Fruit fly (Drosophila melanogaster): ENCODE measurements around the gene CG11267.
A peak's percentile ranks its signal among the peaks of the same experiment; 100 is the strongest.

CG11267 gene

dm6 chr3L:12972259-12972658, 43.6 kb upstream of the CG11267 start, which contains the start of the genes CG10748 and CG10749:
Gene CG10748, minus strand, starts transcription at chr3L:12972359.
Gene CG10749, plus strand, starts transcription at chr3L:12972474.
- TF ChIP-seq Mio (GFP tag; optimal IDR thresholded peaks at IDR 0.05) (no peak), N (GFP tag; optimal IDR thresholded peaks at IDR 0.05) (no peak), Dif (GFP tag; optimal IDR thresholded peaks at IDR 0.05; ENCODE audit: partially characterized antibody) (no peak), brk (GFP tag; optimal IDR thresholded peaks at IDR 0.05) (no peak), psq (GFP tag; optimal IDR thresholded peaks at IDR 0.05) (no peak), dsf (GFP tag; optimal IDR thresholded peaks at IDR 0.05; ENCODE audit: borderline replicate concordance) (no peak)

dm6 chr3L:12994835-12995234, 21.0 kb upstream of the CG11267 start, which contains the start of gene CG11262:
Gene CG11262, plus strand, starts transcription at chr3L:12995135.
- TF ChIP-seq usp (GFP tag; optimal IDR thresholded peaks at IDR 0.05) (no peak), foxo (GFP tag; optimal IDR thresholded peaks at IDR 0.05) (no peak), ey (GFP tag; optimal IDR thresholded peaks at IDR 0.05) (no peak), Myc (optimal IDR thresholded peaks at IDR 0.05) (no peak), woc (GFP tag; optimal IDR thresholded peaks at IDR 0.05) (no peak), Abd-B (GFP tag; optimal IDR thresholded peaks at IDR 0.05) (no peak), pan (optimal IDR thresholded peaks at IDR 0.05) (no peak), br (GFP tag; optimal IDR thresholded peaks at IDR 0.05) (no peak), CG9705 (GFP tag; optimal IDR thresholded peaks at IDR 0.05) (no peak)

dm6 chr3L:13006490-13006889, 9.4 kb upstream of the CG11267 start, which contains the start of gene CG11263:
Gene CG11263, plus strand, starts transcription at chr3L:13006817.
- TF ChIP-seq sage (GFP tag; optimal IDR thresholded peaks at IDR 0.05) (no peak), Dfd (GFP tag; optimal IDR thresholded peaks at IDR 0.05) (no peak), fru (GFP tag; optimal IDR thresholded peaks at IDR 0.05) (peak; percentile 35), brk (GFP tag; optimal IDR thresholded peaks at IDR 0.05) (peak; percentile 20), N (GFP tag; optimal IDR thresholded peaks at IDR 0.05) (no peak), dl (GFP tag; optimal IDR thresholded peaks at IDR 0.05; ENCODE audit: insufficient read depth in 1 of 2, partially characterized antibody in 2 of 2) (no peak), GATAd (GFP tag; optimal IDR thresholded peaks at IDR 0.05) (no peak), jim (GFP tag; optimal IDR thresholded peaks at IDR 0.05) (no peak), Sp1 (GFP tag; optimal IDR thresholded peaks at IDR 0.05) (no peak), dmrt93B (GFP tag; optimal IDR thresholded peaks at IDR 0.05) (no peak), ey (GFP tag; optimal IDR thresholded peaks at IDR 0.05) (peak; percentile 20), psq (GFP tag; optimal IDR thresholded peaks at IDR 0.05) (no peak), Hnf4 (GFP tag; optimal IDR thresholded peaks at IDR 0.05) (peak; percentile 60), Abd-B (GFP tag; optimal IDR thresholded peaks at IDR 0.05) (no peak), sv (GFP tag; optimal IDR thresholded peaks at IDR 0.05) (no peak), rgr (GFP tag; optimal IDR thresholded peaks at IDR 0.05) (no peak), HLH106 (tag; optimal IDR thresholded peaks at IDR 0.05) (no peak), Hr78 (GFP tag; optimal IDR thresholded peaks at IDR 0.05) (no peak), woc (GFP tag; optimal IDR thresholded peaks at IDR 0.05) (no peak), Jra (GFP tag; optimal IDR thresholded peaks at IDR 0.05) (no peak), Rel (GFP tag; optimal IDR thresholded peaks at IDR 0.05) (no peak), Rel (tag; optimal IDR thresholded peaks at IDR 0.05) (no peak), Hr83 (GFP tag; optimal IDR thresholded peaks at IDR 0.05; ENCODE audit: poor library complexity, severe bottlenecking) (peak; percentile 6), CG32264 (GFP tag; optimal IDR thresholded peaks at IDR 0.05) (no peak), tai (GFP tag; optimal IDR thresholded peaks at IDR 0.05) (peak; percentile 47), Myc (optimal IDR thresholded peaks at IDR 0.05) (peak; percentile 38), foxo (GFP tag; optimal IDR thresholded peaks at IDR 0.05) (peak in 1 of 2 experiments; percentile 40), OdsH (GFP tag; optimal IDR thresholded peaks at IDR 0.05) (no peak), Dif (GFP tag; optimal IDR thresholded peaks at IDR 0.05; ENCODE audit: partially characterized antibody) (no peak)

dm6 chr3L:13007946-13008462, 7.8 kb upstream of the CG11267 start:
- TF ChIP-seq OdsH (GFP tag; optimal IDR thresholded peaks at IDR 0.05) (no peak), sv (GFP tag; optimal IDR thresholded peaks at IDR 0.05) (no peak), CrebA (GFP tag; optimal IDR thresholded peaks at IDR 0.05; ENCODE audit: borderline replicate concordance) (no peak), sage (GFP tag; optimal IDR thresholded peaks at IDR 0.05) (no peak), rgr (GFP tag; optimal IDR thresholded peaks at IDR 0.05) (no peak), psq (GFP tag; optimal IDR thresholded peaks at IDR 0.05) (no peak), dmrt93B (GFP tag; optimal IDR thresholded peaks at IDR 0.05) (no peak), Hnf4 (GFP tag; optimal IDR thresholded peaks at IDR 0.05) (no peak), br (GFP tag; optimal IDR thresholded peaks at IDR 0.05) (no peak), foxo (GFP tag; optimal IDR thresholded peaks at IDR 0.05) (no peak), brk (GFP tag; optimal IDR thresholded peaks at IDR 0.05) (no peak)
